Fruit fly (Drosophila melanogaster) whole organism, prepupa: ENCODE measurements around the gene msi.

Experiments used
- Blimp-1 ChIP-seq: fragments of 200-800 bp; sonication (Bioruptor generic); optimal IDR thresholded peaks from 3 replicates; lab custom pipeline; 2017; ENCODE audit warnings: missing biosample characterization, missing genetic modification characterization, mild to moderate bottlenecking, moderate library complexity, missing genetic modification reagents
- CG10631 ChIP-seq: fragments of 200-800 bp; sonication (Bioruptor generic); optimal IDR thresholded peaks from 2 replicates; lab custom pipeline; 2016; ENCODE audit warnings: missing biosample characterization, missing genetic modification characterization
- CG10669 ChIP-seq: fragments of 200-800 bp; sonication (Bioruptor generic); optimal IDR thresholded peaks from 3 replicates; lab custom pipeline; 2018; ENCODE audit warnings: missing biosample characterization, mild to moderate bottlenecking, missing genetic modification characterization, moderate library complexity
- CG11762 ChIP-seq: fragments of 200-800 bp; sonication (Bioruptor generic); optimal IDR thresholded peaks from 3 replicates; lab custom pipeline; 2016; ENCODE audit warnings: missing biosample characterization, missing genetic modification characterization; ENCODE audit not compliant: insufficient read depth
- CG15336 ChIP-seq: fragments of 200-800 bp; sonication (Bioruptor generic); IDR thresholded peaks from 2 replicates; pipeline ENCODE4 v1.3.6; 2022; ENCODE audit warnings: missing biosample characterization, missing genetic modification characterization
- CG1621 ChIP-seq: fragments of 200-800 bp; sonication (Bioruptor generic); optimal IDR thresholded peaks from 3 replicates; lab custom pipeline; 2018; ENCODE audit warnings: missing biosample characterization, mild to moderate bottlenecking, missing genetic modification characterization
- CG16779 ChIP-seq: fragments of 200-800 bp; sonication (Bioruptor generic); optimal IDR thresholded peaks from 3 replicates; lab custom pipeline; 2017; ENCODE audit warnings: missing biosample characterization, mild to moderate bottlenecking, missing genetic modification characterization
- CG3032 ChIP-seq: fragments of 200-800 bp; optimal IDR thresholded peaks from 2 replicates; lab custom pipeline; 2019; ENCODE audit warnings: missing biosample characterization, mild to moderate bottlenecking, missing genetic modification characterization, moderate library complexity
- CG31627 ChIP-seq: fragments of 200-800 bp; sonication (Bioruptor generic); optimal IDR thresholded peaks from 3 replicates; lab custom pipeline; 2016; ENCODE audit warnings: missing biosample characterization, missing genetic modification characterization
- CG32006 ChIP-seq: fragments of 200-800 bp; sonication (Bioruptor generic); optimal IDR thresholded peaks from 3 replicates; lab custom pipeline; 2017; ENCODE audit warnings: missing biosample characterization, mild to moderate bottlenecking, missing genetic modification characterization
- CG34406 ChIP-seq: fragments of 200-800 bp; sonication (Bioruptor generic); optimal IDR thresholded peaks from 3 replicates; lab custom pipeline; 2016; ENCODE audit warnings: missing biosample characterization, missing genetic modification characterization
- CG3919 ChIP-seq: fragments of 200-800 bp; sonication (Bioruptor generic); optimal IDR thresholded peaks from 3 replicates; lab custom pipeline; 2016; ENCODE audit warnings: missing biosample characterization, missing genetic modification characterization
- CG6276 ChIP-seq: fragments of 200-800 bp; sonication (Bioruptor generic); optimal IDR thresholded peaks from 2 replicates; lab custom pipeline; 2017; ENCODE audit warnings: missing biosample characterization, mild to moderate bottlenecking, missing genetic modification characterization
- CG6792 ChIP-seq: fragments of 200-800 bp; sonication (Bioruptor generic); optimal IDR thresholded peaks from 3 replicates; lab custom pipeline; 2016; ENCODE audit warnings: missing biosample characterization, missing genetic modification characterization
- CG6808 ChIP-seq: fragments of 200-800 bp; sonication (Bioruptor generic); optimal IDR thresholded peaks from 3 replicates; lab custom pipeline; 2017; ENCODE audit warnings: missing biosample characterization, missing genetic modification characterization, mild to moderate bottlenecking, moderate library complexity, missing genetic modification reagents
- CG6854 ChIP-seq: fragments of 200-800 bp; sonication (Bioruptor generic); optimal IDR thresholded peaks from 2 replicates; lab custom pipeline; 2017; ENCODE audit warnings: missing biosample characterization, mild to moderate bottlenecking, missing genetic modification characterization
- CG8119 ChIP-seq: fragments of 200-800 bp; sonication (Bioruptor generic); IDR thresholded peaks from 3 replicates; pipeline ENCODE4 v1.3.6; 2022; ENCODE audit warnings: missing biosample characterization, missing genetic modification characterization
- CG8319 ChIP-seq: fragments of 200-800 bp; sonication (Bioruptor generic); optimal IDR thresholded peaks from 3 replicates; lab custom pipeline; 2016; ENCODE audit warnings: missing biosample characterization, missing genetic modification characterization
- CG8632 ChIP-seq: fragments of 200-800 bp; sonication (Bioruptor generic); optimal IDR thresholded peaks from 3 replicates; lab custom pipeline; 2016; ENCODE audit warnings: missing biosample characterization, missing genetic modification characterization
- CG9139 ChIP-seq: fragments of 200-800 bp; sonication (Bioruptor generic); optimal IDR thresholded peaks from 3 replicates; lab custom pipeline; 2017; ENCODE audit warnings: missing biosample characterization, mild to moderate bottlenecking, missing genetic modification characterization
- Eip75B ChIP-seq: fragments of 200-800 bp; sonication (Bioruptor generic); optimal IDR thresholded peaks from 3 replicates; lab custom pipeline; 2016; ENCODE audit warnings: missing biosample characterization, missing genetic modification characterization
- Eip93F ChIP-seq: fragments of 200-800 bp; sonication (Bioruptor generic); optimal IDR thresholded peaks from 2 replicates; lab custom pipeline; 2016; ENCODE audit warnings: missing biosample characterization, mild to moderate bottlenecking, missing genetic modification characterization
- Ets21C ChIP-seq: fragments of 200-800 bp; sonication (Bioruptor generic); optimal IDR thresholded peaks from 3 replicates; lab custom pipeline; 2016; ENCODE audit warnings: missing biosample characterization, missing genetic modification characterization
- Gug ChIP-seq: fragments of 200-800 bp; sonication (Bioruptor generic); IDR thresholded peaks from 2 replicates; pipeline ENCODE4 v1.3.6; 2022; ENCODE audit warnings: missing biosample characterization, missing genetic modification characterization
- Hr38 ChIP-seq: sonication (Bioruptor generic); optimal IDR thresholded peaks from 2 replicates; lab custom pipeline; 2016; ENCODE audit warnings: missing biosample characterization, missing genetic modification characterization
- Hr39 ChIP-seq: fragments of 200-800 bp; sonication (Bioruptor generic); optimal IDR thresholded peaks from 2 replicates; lab custom pipeline; 2016; ENCODE audit warnings: missing biosample characterization, missing genetic modification characterization
- Hr4 ChIP-seq: fragments of 200-800 bp; sonication (Bioruptor generic); optimal IDR thresholded peaks from 3 replicates; lab custom pipeline; 2016; ENCODE audit warnings: missing biosample characterization, missing genetic modification characterization
- Lpt ChIP-seq: fragments of 200-800 bp; sonication (Bioruptor generic); optimal IDR thresholded peaks from 3 replicates; lab custom pipeline; 2016; ENCODE audit warnings: missing biosample characterization, missing genetic modification characterization
- Met ChIP-seq: fragments of 200-800 bp; sonication (Bioruptor generic); optimal IDR thresholded peaks from 3 replicates; lab custom pipeline; 2016; ENCODE audit warnings: missing biosample characterization, missing genetic modification characterization
- OdsH ChIP-seq: fragments of 200-800 bp; sonication (Bioruptor generic); optimal IDR thresholded peaks from 3 replicates; lab custom pipeline; 2016; ENCODE audit warnings: missing biosample characterization, missing genetic modification characterization
- Smox ChIP-seq: fragments of 200-800 bp; sonication (Bioruptor generic); optimal IDR thresholded peaks from 3 replicates; lab custom pipeline; 2016; ENCODE audit warnings: missing biosample characterization, missing genetic modification characterization
- Sox102F ChIP-seq: fragments of 200-800 bp; sonication (Bioruptor generic); optimal IDR thresholded peaks from 2 replicates; lab custom pipeline; 2016; ENCODE audit warnings: missing biosample characterization, mild to moderate bottlenecking, missing genetic modification characterization
- Sox14 ChIP-seq: fragments of 200-800 bp; sonication (Bioruptor generic); optimal IDR thresholded peaks from 3 replicates; lab custom pipeline; 2016; ENCODE audit warnings: missing biosample characterization, missing genetic modification characterization
- achi ChIP-seq: fragments of 200-800 bp; sonication (Bioruptor generic); optimal IDR thresholded peaks from 3 replicates; lab custom pipeline; 2016; ENCODE audit warnings: missing biosample characterization, missing genetic modification characterization
- acj6 ChIP-seq: fragments of 200-800 bp; sonication (Bioruptor generic); optimal IDR thresholded peaks from 3 replicates; lab custom pipeline; 2016; ENCODE audit warnings: missing biosample characterization, missing genetic modification characterization
- cyc ChIP-seq: fragments of 200-800 bp; sonication (Bioruptor generic); optimal IDR thresholded peaks from 3 replicates; lab custom pipeline; 2016; ENCODE audit warnings: missing biosample characterization, missing genetic modification characterization
- dac ChIP-seq: fragments of 200-800 bp; sonication (Bioruptor generic); optimal IDR thresholded peaks from 2 replicates; lab custom pipeline; 2017; ENCODE audit warnings: missing biosample characterization, mild to moderate bottlenecking, missing genetic modification characterization
- dsx ChIP-seq: fragments of 200-800 bp; optimal IDR thresholded peaks from 3 replicates; lab custom pipeline; 2019; ENCODE audit warnings: missing biosample characterization, mild to moderate bottlenecking, missing genetic modification characterization, moderate library complexity; ENCODE audit not compliant: poor library complexity, severe bottlenecking
- eg ChIP-seq: fragments of 200-800 bp; sonication (Bioruptor generic); IDR thresholded peaks from 3 replicates; pipeline ENCODE4 v1.3.6; 2022; ENCODE audit warnings: missing biosample characterization, missing genetic modification characterization
- esn ChIP-seq: fragments of 200-800 bp; sonication (Bioruptor generic); optimal IDR thresholded peaks from 2 replicates; lab custom pipeline; 2016; ENCODE audit warnings: missing biosample characterization, mild to moderate bottlenecking, missing genetic modification characterization, moderate library complexity
- fd59A ChIP-seq: fragments of 200-800 bp; sonication (Bioruptor generic); optimal IDR thresholded peaks from 2 replicates; lab custom pipeline; 2017; ENCODE audit warnings: missing biosample characterization, mild to moderate bottlenecking, missing genetic modification characterization, missing genetic modification reagents
- fkh ChIP-seq: fragments of 200-800 bp; sonication (Bioruptor generic); optimal IDR thresholded peaks from 3 replicates; lab custom pipeline; 2017; ENCODE audit warnings: missing biosample characterization, mild to moderate bottlenecking, missing genetic modification characterization, moderate library complexity
- lz ChIP-seq: fragments of 200-800 bp; sonication (Bioruptor generic); optimal IDR thresholded peaks from 3 replicates; lab custom pipeline; 2016; ENCODE audit warnings: missing biosample characterization, missing genetic modification characterization
- pdm3 ChIP-seq: fragments of 200-800 bp; sonication (Bioruptor generic); optimal IDR thresholded peaks from 3 replicates; lab custom pipeline; 2016; ENCODE audit warnings: missing biosample characterization, missing genetic modification characterization
- salr ChIP-seq, 2 experiments: fragments of 200-800 bp; sonication (Bioruptor generic); optimal IDR thresholded peaks; 3 replicates each; lab custom pipeline; 2016 to 2018; ENCODE audit warnings: missing biosample characterization in 2 of 2, missing genetic modification characterization in 2 of 2, mild to moderate bottlenecking in 1 of 2
- spab ChIP-seq: fragments of 200-800 bp; sonication (Bioruptor generic); optimal IDR thresholded peaks from 2 replicates; lab custom pipeline; 2017; ENCODE audit warnings: missing biosample characterization, mild to moderate bottlenecking, missing genetic modification characterization, missing genetic modification reagents
- ss ChIP-seq, 2 experiments: fragments of 200-800 bp; sonication (Bioruptor generic); optimal IDR thresholded peaks; 2 replicates in 1 of 2; 3 replicates in 1 of 2; lab custom pipeline; 2017 to 2018; ENCODE audit warnings: mild to moderate bottlenecking in 2 of 2, missing biosample characterization in 2 of 2, missing genetic modification characterization in 2 of 2, moderate library complexity in 1 of 2
- svp ChIP-seq: fragments of 200-800 bp; sonication (Bioruptor generic); peaks from one replicate; lab custom pipeline; 2016; ENCODE audit warnings: missing biosample characterization, missing genetic modification characterization
- topi ChIP-seq: fragments of 200-800 bp; sonication (Bioruptor generic); optimal IDR thresholded peaks from 3 replicates; lab custom pipeline; 2016; ENCODE audit warnings: missing biosample characterization, missing genetic modification characterization
- vri ChIP-seq: fragments of 200-800 bp; sonication (Bioruptor generic); optimal IDR thresholded peaks from 3 replicates; lab custom pipeline; 2016; ENCODE audit warnings: missing biosample characterization, mild to moderate bottlenecking, missing genetic modification characterization

Gene msi

dm6 chr3R:25517521-25517920 is 1.6 kb downstream of the msi start (continued):
- TF ChIP-seq OdsH (GFP tag; lab: Kevin White, UChicago) = peak; percentile 6
- no peak for TF ChIP-seq fkh (GFP tag; lab: Kevin White, UChicago)
- peak; percentile 26 for TF ChIP-seq topi (GFP tag; lab: Kevin White, UChicago)
- TF ChIP-seq achi (GFP tag; lab: Kevin White, UChicago) = peak; percentile 7

- TF ChIP-seq CG9139 (GFP tag; lab: Kevin White, UChicago) (peak; percentile 64), CG8319 (GFP tag; lab: Kevin White, UChicago) (no peak), CG32006 (GFP tag; lab: Kevin White, UChicago) (no peak), svp (GFP tag; lab: Kevin White, UChicago) (no peak), OdsH (GFP tag; lab: Kevin White, UChicago) (no peak), CG8119 (peak; percentile 54; the same call in 2 of the 3 replicates), CG6808 (peak; percentile 57), esn (GFP tag; lab: Kevin White, UChicago) (no peak), eg (GFP tag; lab: Robert Waterston, UW) (no peak), dac (GFP tag; lab: Kevin White, UChicago) (no peak), CG31627 (GFP tag; lab: Kevin White, UChicago) (no peak), salr (GFP tag; optimal IDR thresholded peaks at IDR 0.05; lab: Kevin White, UChicago) (no peak), CG15336 (GFP tag; lab: Robert Waterston, UW) (peak; percentile 45; the same call in 1 of the 2 replicates), CG16779 (peak; percentile 39), Hr39 (GFP tag; lab: Kevin White, UChicago) (no peak), CG6854 (GFP tag; lab: Kevin White, UChicago) (peak; percentile 65), Eip93F (no peak), fd59A (GFP tag; lab: Kevin White, UChicago) (no peak), CG3032 (tag; lab: Kevin White, UChicago) (no peak), CG6792 (GFP tag; lab: Kevin White, UChicago) (no peak), ss (GFP tag; optimal IDR thresholded peaks at IDR 0.05; lab: Kevin White, UChicago) (peak; percentile 51 to 54), Sox102F (GFP tag; lab: Kevin White, UChicago) (no peak), CG8632 (GFP tag; lab: Kevin White, UChicago) (no peak), vri (peak; percentile 23), Blimp-1 (GFP tag; lab: Kevin White, UChicago) (no peak), spab (peak; percentile 37), dsx (GFP tag; lab: Kevin White, UChicago) (peak; percentile 28), Gug (GFP tag; lab: Robert Waterston, UW) (no peak), pdm3 (GFP tag; lab: Kevin White, UChicago) (peak; percentile 3), CG6276 (GFP tag; lab: Kevin White, UChicago) (peak; percentile 8), Sox14 (no peak), CG11762 (GFP tag; lab: Kevin White, UChicago) (no peak), CG3919 (GFP tag; lab: Kevin White, UChicago) (no peak), CG10669 (no peak), Hr4 (GFP tag; lab: Kevin White, UChicago) (no peak), lz (no peak), cyc (no peak), acj6 (GFP tag; lab: Kevin White, UChicago) (no peak), Eip75B (GFP tag; lab: Kevin White, UChicago) (no peak), Hr38 (no peak), Ets21C (no peak), Met (GFP tag; lab: Kevin White, UChicago) (no peak), CG34406 (GFP tag; lab: Kevin White, UChicago) (no peak), CG10631 (GFP tag; lab: Kevin White, UChicago) (no peak), Smox (no peak), fkh (GFP tag; lab: Kevin White, UChicago) (no peak), Lpt (no peak), CG1621 (peak; percentile 14)
These were observed 2.2 kb downstream of the msi start for dm6 chr3R:25518099-25518567.
